Fruit fly (Drosophila melanogaster): ENCODE results near the gene CG15042.

The CG15042 gene

DNA sequence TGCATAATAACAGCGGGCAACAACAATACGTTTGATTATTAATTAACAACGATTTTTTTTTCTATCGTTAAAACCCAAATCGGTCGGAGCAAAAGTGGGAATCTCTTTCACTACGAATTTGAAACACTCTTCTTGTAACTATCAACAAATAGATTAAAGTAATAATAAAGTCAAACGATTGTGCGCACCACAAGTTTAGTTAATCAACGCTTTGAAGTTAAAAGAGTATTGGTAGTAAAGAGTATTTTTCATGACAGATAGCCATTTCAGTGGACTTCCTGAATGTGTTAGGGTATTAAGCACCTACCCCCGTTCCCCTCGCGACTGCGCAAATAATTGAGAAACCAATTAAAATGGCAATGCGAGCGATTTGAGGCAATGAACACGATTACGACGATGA lies 18.7 kb upstream of the CG15042 start (continued):
- no peak for TF ChIP-seq grn (GFP tag; optimal IDR thresholded peaks at IDR 0.05)
- TF ChIP-seq CG13624 (GFP tag; optimal IDR thresholded peaks at IDR 0.05) = peak; percentile 81
- TF ChIP-seq CG16779 (GFP tag; IDR thresholded peaks at IDR 0.05) = peak; percentile 54; the same call in 1 of the 2 replicates
- peak; percentile 88 for TF ChIP-seq CG7372 (GFP tag; IDR thresholded peaks at IDR 0.05)
- TF ChIP-seq CG13894 (tag; optimal IDR thresholded peaks at IDR 0.05) = peak; percentile 64
- TF ChIP-seq bigmax (GFP tag; optimal IDR thresholded peaks at IDR 0.05) = no peak
- no peak for TF ChIP-seq usp (GFP tag; optimal IDR thresholded peaks at IDR 0.05)
- TF ChIP-seq Sin3A (optimal IDR thresholded peaks at IDR 0.05) = no peak
- TF ChIP-seq Kr (GFP tag; optimal IDR thresholded peaks at IDR 0.05) = no peak
- peak; percentile 60 for TF ChIP-seq CG10267 (tag; optimal IDR thresholded peaks at IDR 0.05)
- peak; percentile 86 for TF ChIP-seq al (GFP tag; IDR thresholded peaks at IDR 0.05)
- TF ChIP-seq Gug (GFP tag; IDR thresholded peaks at IDR 0.05) = peak; percentile 75
- TF ChIP-seq C15 (GFP tag; IDR thresholded peaks at IDR 0.05) = 0 out of 3 replicates have a peak, but pooled peaks have one; percentile 57
- no peak for TF ChIP-seq gfzf (GFP tag; optimal IDR thresholded peaks at IDR 0.05)
- TF ChIP-seq CG8359 (GFP tag; optimal IDR thresholded peaks at IDR 0.05; ENCODE audit: borderline replicate concordance) = no peak
- no peak for TF ChIP-seq Scr (GFP tag; IDR thresholded peaks at IDR 0.05; ENCODE audit: partially characterized antibody)
- no peak for TF ChIP-seq dan (GFP tag; IDR thresholded peaks at IDR 0.05)
- TF ChIP-seq zfh1 (GFP tag; IDR thresholded peaks at IDR 0.05) = peak; percentile 82
- peak; percentile 85 for TF ChIP-seq grau (tag; optimal IDR thresholded peaks at IDR 0.05)
- TF ChIP-seq lmd (GFP tag; IDR thresholded peaks at IDR 0.05) = peak; percentile 89
- TF ChIP-seq Dbx (GFP tag; IDR thresholded peaks at IDR 0.05) = peak; percentile 88
- no peak for TF ChIP-seq BEAF-32 (GFP tag; optimal IDR thresholded peaks at IDR 0.05)
- 0 out of 3 replicates have a peak, but pooled peaks have one; percentile 37 for TF ChIP-seq croc (GFP tag; conservative IDR thresholded peaks at IDR 0.05)
- peak; percentile 62 for TF ChIP-seq CG18619 (GFP tag; optimal IDR thresholded peaks at IDR 0.05)
- peak in 1 of 2 experiments; percentile 2 for TF ChIP-seq crp (GFP tag; optimal IDR thresholded peaks at IDR 0.05)
- peak; percentile 60 for TF ChIP-seq jing (GFP tag; optimal IDR thresholded peaks at IDR 0.05)
- peak; percentile 92 for TF ChIP-seq CG14441 (GFP tag; IDR thresholded peaks at IDR 0.05)
- TF ChIP-seq Elba2 (GFP tag; optimal IDR thresholded peaks at IDR 0.05) = no peak
- peak; percentile 46; the same call in 1 of the 2 replicates for TF ChIP-seq Dip2 (GFP tag; IDR thresholded peaks at IDR 0.05)
- TF ChIP-seq Usf (GFP tag; optimal IDR thresholded peaks at IDR 0.05) = peak; percentile 25
- TF ChIP-seq wdn (GFP tag; IDR thresholded peaks at IDR 0.05) = 0 out of 2 replicates have a peak, but pooled peaks have one; percentile 41
- TF ChIP-seq CG7928 (GFP tag; optimal IDR thresholded peaks at IDR 0.05) = peak; percentile 51
- no peak for TF ChIP-seq Opbp (GFP tag; IDR thresholded peaks at IDR 0.05; ENCODE audit: partially characterized antibody)
- peak; percentile 23 for TF ChIP-seq twi (tag; optimal IDR thresholded peaks at IDR 0.05)
- peak; percentile 63 for TF ChIP-seq CG6272 (GFP tag; IDR thresholded peaks at IDR 0.05)
- TF ChIP-seq CG17186 (GFP tag; optimal IDR thresholded peaks at IDR 0.05) = no peak
- TF ChIP-seq Pdp1 (GFP tag; optimal IDR thresholded peaks at IDR 0.05) = peak; percentile 77 to 78
- no peak for TF ChIP-seq CG2202 (tag; optimal IDR thresholded peaks at IDR 0.05)
- TF ChIP-seq CG11504 (tag; optimal IDR thresholded peaks at IDR 0.05) = peak; percentile 88
- peak; percentile 34 for TF ChIP-seq kah (GFP tag; optimal IDR thresholded peaks at IDR 0.05)
- peak; percentile 37 for TF ChIP-seq CG12236 (GFP tag; optimal IDR thresholded peaks at IDR 0.05)
- TF ChIP-seq CG32532 (GFP tag; IDR thresholded peaks at IDR 0.05) = peak; percentile 88
- TF ChIP-seq CG14965 (GFP tag; optimal IDR thresholded peaks at IDR 0.05; ENCODE audit: borderline replicate concordance) = peak; percentile 0
- peak; percentile 28 for TF ChIP-seq CG10462 (GFP tag; optimal IDR thresholded peaks at IDR 0.05)
- TF ChIP-seq gcm (GFP tag; optimal IDR thresholded peaks at IDR 0.05) = peak; percentile 47
- no peak for TF ChIP-seq Dp (GFP tag; optimal IDR thresholded peaks at IDR 0.05)
- TF ChIP-seq chm (GFP tag; IDR thresholded peaks at IDR 0.05) = peak; percentile 36; the same call in 1 of the 2 replicates
- peak; percentile 66 for TF ChIP-seq scrt (GFP tag; optimal IDR thresholded peaks at IDR 0.05)
- TF ChIP-seq CG4707 (GFP tag; optimal IDR thresholded peaks at IDR 0.05) = peak; percentile 40
- TF ChIP-seq CG4360 (GFP tag; IDR thresholded peaks at IDR 0.05) = 0 out of 2 replicates have a peak, but pooled peaks have one; percentile 17
